Worm (Caenorhabditis elegans) whole organism, L3 larva: ENCODE results near the gene F17C11.11.

Experiments used
- aly-2 ChIP-seq: fragments of 150-350 bp; optimal IDR thresholded peaks from 2 replicates; lab custom pipeline; 2014; ENCODE audit warnings: missing biosample characterization, missing genetic modification characterization
- ceh-82 ChIP-seq: fragments of 150-350 bp; optimal IDR thresholded peaks from 2 replicates; lab custom pipeline; 2014; ENCODE audit warnings: missing biosample characterization, missing genetic modification characterization
- egl-5 ChIP-seq: fragments of 150-350 bp; optimal IDR thresholded peaks from 2 replicates; lab custom pipeline; 2017; ENCODE audit warnings: missing biosample characterization, missing genetic modification reagents, missing genetic modification characterization, inconsistent platforms
- mdl-1 ChIP-seq: fragments of 150-350 bp; optimal IDR thresholded peaks from 2 replicates; lab custom pipeline; 2014; ENCODE audit warnings: missing biosample characterization, missing genetic modification characterization
- nhr-12 ChIP-seq: fragments of 150-350 bp; optimal IDR thresholded peaks from 2 replicates; lab custom pipeline; 2014; ENCODE audit warnings: missing biosample characterization, missing genetic modification characterization
- nhr-25 ChIP-seq: sonication (generic microtip); optimal IDR thresholded peaks from 2 replicates; lab custom pipeline; 2017; ENCODE audit warnings: missing biosample characterization, missing genetic modification characterization
- nhr-77 ChIP-seq: fragments of 150-350 bp; optimal IDR thresholded peaks from 2 replicates; lab custom pipeline; 2014; ENCODE audit warnings: missing biosample characterization, missing genetic modification characterization
- skn-1 ChIP-seq: fragments of 150-350 bp; optimal IDR thresholded peaks from 2 replicates; lab custom pipeline; 2014; ENCODE audit warnings: missing biosample characterization, missing genetic modification characterization
- snpc-4 ChIP-seq: fragments of 150-350 bp; optimal IDR thresholded peaks from 2 replicates; lab custom pipeline; 2014; ENCODE audit warnings: missing biosample characterization, missing genetic modification characterization
- unc-62 ChIP-seq: fragments of 150-350 bp; sonication (generic microtip); optimal IDR thresholded peaks from 4 replicates; lab custom pipeline; 2014; ENCODE audit warnings: missing biosample characterization, missing genetic modification reagents, missing genetic modification characterization
- ztf-4 ChIP-seq: fragments of 150-350 bp; optimal IDR thresholded peaks from 2 replicates; lab custom pipeline; 2014; ENCODE audit warnings: missing biosample characterization, missing genetic modification characterization

DNA sequence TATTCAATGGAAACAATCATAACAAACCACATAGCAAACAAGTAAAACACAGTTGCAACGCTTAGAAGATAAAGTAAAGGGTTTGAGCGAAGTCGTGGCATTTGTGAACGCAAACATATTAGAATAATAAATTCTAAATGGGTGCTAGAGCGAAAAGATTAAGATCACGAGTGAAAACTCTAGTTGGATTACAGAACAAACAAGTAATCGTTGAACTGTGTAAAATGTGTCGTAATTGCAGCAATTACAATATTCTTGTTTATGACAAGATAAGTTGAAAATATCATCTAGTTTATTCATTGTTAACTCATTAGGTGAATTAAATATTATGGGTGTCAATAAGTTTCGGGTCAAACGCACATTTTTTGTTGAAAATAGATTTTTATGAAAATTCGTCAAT is 35.9 kb downstream of the F17C11.11 start, which contains the start of gene F32D8.8:
- no peak for TF ChIP-seq snpc-4 (tag; lab: Kevin White, UChicago)
- TF ChIP-seq mdl-1 (tag; lab: Kevin White, UChicago) = no peak
- TF ChIP-seq ceh-82 (tag; lab: Kevin White, UChicago) = no peak
- no peak for TF ChIP-seq nhr-25
- TF ChIP-seq aly-2 (tag; lab: Kevin White, UChicago) = no peak
- TF ChIP-seq egl-5 (tag; lab: Kevin White, UChicago) = no peak
- no peak for TF ChIP-seq nhr-77 (tag; lab: Kevin White, UChicago)
- TF ChIP-seq nhr-12 (tag; lab: Kevin White, UChicago) = no peak
- TF ChIP-seq unc-62 = no peak
- TF ChIP-seq ztf-4 = no peak
- TF ChIP-seq skn-1 (tag; lab: Kevin White, UChicago) = no peak
